Worm (Caenorhabditis elegans) whole organism, L3 larva: ENCODE results near the gene col-17.

Experiments used
- mml-1 ChIP-seq: fragments of 150-350 bp; sonication (generic microtip); optimal IDR thresholded peaks from 3 replicates; lab custom pipeline; 2014; ENCODE audit warnings: missing biosample characterization, missing genetic modification characterization
- nhr-12 ChIP-seq: fragments of 150-350 bp; optimal IDR thresholded peaks from 2 replicates; lab custom pipeline; 2014; ENCODE audit warnings: missing biosample characterization, missing genetic modification characterization
- nhr-237 ChIP-seq: fragments of 150-350 bp; optimal IDR thresholded peaks from 2 replicates; lab custom pipeline; 2014; ENCODE audit warnings: missing biosample characterization, missing genetic modification characterization

- TF ChIP-seq nhr-12 (tag; lab: Kevin White, UChicago) (no peak), nhr-237 (tag; lab: Kevin White, UChicago) (no peak), mml-1 (tag; lab: Kevin White, UChicago) (no peak)
Measured at ce11 chrII:4892594-4892993, 25.2 kb upstream of the col-17 start, which contains the start of gene msp-33.
